Worm (Caenorhabditis elegans): ENCODE data around the gene C33F10.14.
A peak's percentile ranks its signal among the peaks of the same experiment; 100 is the strongest.

The C33F10.14 gene

DNA sequence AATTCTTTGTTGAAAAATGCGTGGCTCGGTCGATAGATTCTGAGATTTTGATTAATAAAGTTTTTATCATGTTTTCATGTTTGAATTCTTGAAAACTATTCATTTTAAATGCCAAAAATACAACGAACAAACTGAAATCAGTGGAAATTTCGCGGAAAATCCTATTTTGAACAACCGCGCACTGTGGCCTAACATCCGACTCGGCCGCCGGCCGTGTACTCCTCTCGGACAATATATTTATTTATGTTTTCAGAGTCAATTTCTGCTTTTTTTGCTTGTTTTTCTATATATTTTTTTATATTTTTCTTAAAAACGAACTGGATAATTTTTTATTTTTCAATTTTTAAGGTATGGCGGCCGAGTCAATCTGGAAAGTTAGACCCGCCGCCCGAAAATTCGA is 5.9 kb upstream of the C33F10.14 start, which contains the start of gene F26G1.1 (continued):
- no peak for TF ChIP-seq alr-1 (tag; optimal IDR thresholded peaks at IDR 0.05; ENCODE audit: borderline replicate concordance)
- TF ChIP-seq nhr-11 (tag; optimal IDR thresholded peaks at IDR 0.05): no peak
- no peak for TF ChIP-seq unc-62 (GFP tag; optimal IDR thresholded peaks at IDR 0.05)
- peak; percentile 2 for TF ChIP-seq lin-13 (GFP tag; optimal IDR thresholded peaks at IDR 0.05)
- no peak for TF ChIP-seq elt-3 (tag; optimal IDR thresholded peaks at IDR 0.05)
- no peak for TF ChIP-seq nhr-12 (tag; optimal IDR thresholded peaks at IDR 0.05)
- TF ChIP-seq lin-14 (GFP tag; optimal IDR thresholded peaks at IDR 0.05): peak; percentile 65
- no peak for TF ChIP-seq sptf-1 (tag; optimal IDR thresholded peaks at IDR 0.05)
- peak; percentile 18 for TF ChIP-seq fos-1 (tag; optimal IDR thresholded peaks at IDR 0.05)
- TF ChIP-seq irx-1 (tag; optimal IDR thresholded peaks at IDR 0.05): peak; percentile 96
- peak; percentile 92 for TF ChIP-seq elt-2 (tag; optimal IDR thresholded peaks at IDR 0.05)
- peak; percentile 42 for TF ChIP-seq ceh-8 (GFP tag; optimal IDR thresholded peaks at IDR 0.05)
- peak; percentile 27 for TF ChIP-seq efl-3 (GFP tag; optimal IDR thresholded peaks at IDR 0.05)
- TF ChIP-seq pag-3 (tag; optimal IDR thresholded peaks at IDR 0.05; ENCODE audit: borderline replicate concordance, insufficient read depth): no peak
- TF ChIP-seq jun-1 (tag; optimal IDR thresholded peaks at IDR 0.05): no peak
- no peak for TF ChIP-seq unc-30 (tag; optimal IDR thresholded peaks at IDR 0.05)
- peak; percentile 54 for TF ChIP-seq unc-130 (tag; optimal IDR thresholded peaks at IDR 0.05)
- peak in 1 of 2 experiments; percentile 50 for TF ChIP-seq mdl-1 (tag; optimal IDR thresholded peaks at IDR 0.05)
- no peak for TF ChIP-seq egl-27 (tag; optimal IDR thresholded peaks at IDR 0.05)
- TF ChIP-seq sup-37 (GFP tag; optimal IDR thresholded peaks at IDR 0.05): peak; percentile 61
- peak; percentile 29 to 53 (median 49) for TF ChIP-seq ceh-82 (tag; optimal IDR thresholded peaks at IDR 0.05)
- peak; percentile 98 for TF ChIP-seq ceh-90 (tag; optimal IDR thresholded peaks at IDR 0.05)
- peak; percentile 78 for TF ChIP-seq xbp-1 (tag; optimal IDR thresholded peaks at IDR 0.05)
- TF ChIP-seq nhr-90 (tag; optimal IDR thresholded peaks at IDR 0.05; ENCODE audit: poor library complexity): peak; percentile 93
- peak; percentile 71 for TF ChIP-seq skn-1 (tag; optimal IDR thresholded peaks at IDR 0.05)
- TF ChIP-seq nhr-71 (tag; optimal IDR thresholded peaks at IDR 0.05): peak; percentile 85
- TF ChIP-seq hlh-17 (GFP tag; optimal IDR thresholded peaks at IDR 0.05; ENCODE audit: borderline replicate concordance): no peak
- TF ChIP-seq nhr-85 (tag): peak; percentile 90
- peak; percentile 89 for TF ChIP-seq tbx-2 (tag; optimal IDR thresholded peaks at IDR 0.05)
- no peak for TF ChIP-seq fkh-10 (GFP tag; optimal IDR thresholded peaks at IDR 0.05)
- TF ChIP-seq aha-1 (tag; optimal IDR thresholded peaks at IDR 0.05): no peak
- peak; percentile 79 for TF ChIP-seq hlh-4 (tag; optimal IDR thresholded peaks at IDR 0.05)
- TF ChIP-seq ets-5 (GFP tag; IDR thresholded peaks at IDR 0.05): no peak
- TF ChIP-seq ceh-63 (GFP tag; optimal IDR thresholded peaks at IDR 0.05): no peak
- peak; percentile 92 for TF ChIP-seq egl-13 (tag; optimal IDR thresholded peaks at IDR 0.05)
- no peak for TF ChIP-seq ama-1 (optimal IDR thresholded peaks at IDR 0.05)
- peak; percentile 95 for TF ChIP-seq lir-3 (tag; optimal IDR thresholded peaks at IDR 0.05; ENCODE audit: poor library complexity)
- peak; percentile 74 for TF ChIP-seq C04F5.9 (tag; optimal IDR thresholded peaks at IDR 0.05)
- peak; percentile 79 for TF ChIP-seq grh-1 (GFP tag; IDR thresholded peaks at IDR 0.05)
- TF ChIP-seq zag-1 (tag; optimal IDR thresholded peaks at IDR 0.05): no peak
- TF ChIP-seq dpl-1 (GFP tag; optimal IDR thresholded peaks at IDR 0.05): peak; percentile 84 to 93 (median 92)
- peak; percentile 72 for TF ChIP-seq isw-1 (GFP tag; IDR thresholded peaks at IDR 0.05)
- TF ChIP-seq unc-86 (tag; optimal IDR thresholded peaks at IDR 0.05): peak; percentile 69
- TF ChIP-seq ztf-4 (tag; optimal IDR thresholded peaks at IDR 0.05): no peak
- TF ChIP-seq sox-4 (tag; optimal IDR thresholded peaks at IDR 0.05): peak; percentile 84
- peak; percentile 35; the same call in 1 of the 2 replicates for TF ChIP-seq ceh-88 (GFP tag; IDR thresholded peaks at IDR 0.05)
- TF ChIP-seq blmp-1 (tag; optimal IDR thresholded peaks at IDR 0.05): peak; percentile 46
- TF ChIP-seq unc-98 (GFP tag; IDR thresholded peaks at IDR 0.05): peak; percentile 82
- peak; percentile 94 for TF ChIP-seq fkh-4 (tag; optimal IDR thresholded peaks at IDR 0.05; ENCODE audit: borderline replicate concordance)
- peak; percentile 90 to 95 for TF ChIP-seq lin-35 (GFP tag; optimal IDR thresholded peaks at IDR 0.05)
- peak; percentile 12 for TF ChIP-seq C16A3.4 (tag; optimal IDR thresholded peaks at IDR 0.05)
- TF ChIP-seq nhr-237 (tag; optimal IDR thresholded peaks at IDR 0.05): no peak

Measured in whole organism, L1 larva.